Worm (Caenorhabditis elegans) whole organism, L2 larva: ENCODE data around the gene swsn-4.

Experiments used
- C34F6.9 ChIP-seq: fragments of 150-350 bp; optimal IDR thresholded peaks from 2 replicates; lab custom pipeline; 2014; ENCODE audit warnings: missing biosample characterization, missing genetic modification characterization
- crh-2 ChIP-seq: sonication (generic microtip); optimal IDR thresholded peaks from 2 replicates; lab custom pipeline; 2017; ENCODE audit warnings: missing biosample characterization, missing genetic modification characterization
- egl-27 ChIP-seq: sonication (generic microtip); optimal IDR thresholded peaks from 3 replicates; lab custom pipeline; 2017; ENCODE audit warnings: missing biosample characterization, missing genetic modification reagents, missing genetic modification characterization
- lin-13 ChIP-seq: fragments of 150-350 bp; optimal IDR thresholded peaks from 2 replicates; lab custom pipeline; 2014; ENCODE audit warnings: missing biosample characterization, missing genetic modification reagents, missing genetic modification characterization
- lsy-2 ChIP-seq, 2 experiments: fragments of 150-350 bp in 1 of 2; sonication (generic microtip) in 1 of 2; optimal IDR thresholded peaks; 2 replicates each; lab custom pipeline; 2014 to 2017; ENCODE audit warnings: missing biosample characterization in 2 of 2, missing genetic modification characterization in 2 of 2
- nhr-12 ChIP-seq: fragments of 150-350 bp; optimal IDR thresholded peaks from 2 replicates; lab custom pipeline; 2014; ENCODE audit warnings: missing biosample characterization, missing genetic modification characterization
- nhr-25 ChIP-seq: fragments of 150-350 bp; sonication (generic microtip); optimal IDR thresholded peaks from 3 replicates; lab custom pipeline; 2014; ENCODE audit warnings: missing biosample characterization, missing genetic modification characterization
- nhr-77 ChIP-seq: fragments of 150-350 bp; optimal IDR thresholded peaks from 2 replicates; lab custom pipeline; 2014; ENCODE audit warnings: missing biosample characterization, missing genetic modification characterization
- unc-62 ChIP-seq: fragments of 150-350 bp; optimal IDR thresholded peaks from 2 replicates; lab custom pipeline; 2014; ENCODE audit warnings: missing biosample characterization, missing genetic modification reagents, missing genetic modification characterization
- ztf-4 ChIP-seq: fragments of 150-350 bp; optimal IDR thresholded peaks from 2 replicates; lab custom pipeline; 2014; ENCODE audit warnings: missing biosample characterization, missing genetic modification characterization

- TF ChIP-seq nhr-12 (tag; lab: Kevin White, UChicago) (no peak), nhr-77 (tag; lab: Kevin White, UChicago) (no peak), nhr-25 (tag; lab: Kevin White, UChicago) (peak; percentile 59), ztf-4 (no peak), lsy-2 (tag; optimal IDR thresholded peaks at IDR 0.05; lab: Kevin White, UChicago) (peak; percentile 50 to 89), crh-2 (tag; lab: Kevin White, UChicago) (peak; percentile 65), unc-62 (no peak), egl-27 (tag; lab: Kevin White, UChicago) (no peak), C34F6.9 (peak; percentile 71), lin-13 (GFP tag; lab: Kevin White, UChicago) (peak; percentile 61)
These were observed 14.7 kb upstream of the swsn-4 start, which contains the start of gene rps-5 for ce11 chrIV:11110995-11111619.
